Fruit fly (Drosophila melanogaster): ENCODE measurements around the gene dor.

dor gene

DNA sequence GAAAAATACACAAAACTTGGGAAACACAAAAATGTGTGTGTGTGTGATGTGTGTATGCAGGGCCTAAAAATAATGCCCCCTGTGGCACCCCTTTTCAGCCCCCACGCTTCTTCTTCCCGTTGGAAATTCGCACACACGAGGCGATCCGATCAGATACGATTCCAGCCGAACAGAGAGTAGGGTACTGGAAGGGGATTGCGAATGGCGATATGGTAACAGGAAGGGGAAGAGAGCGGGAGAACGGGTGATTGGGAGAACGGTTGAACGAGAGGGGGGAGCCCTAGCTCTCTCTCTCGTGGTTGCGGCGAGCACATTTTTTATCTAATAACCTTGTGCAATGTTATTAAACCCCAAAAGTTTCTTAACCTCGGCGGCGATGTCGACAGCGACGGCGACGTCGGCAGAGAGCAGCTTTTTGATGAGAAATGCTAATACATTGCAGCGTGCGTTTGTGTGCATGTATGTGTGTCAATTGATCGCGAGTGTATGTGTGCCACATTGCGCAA is 47.9 kb upstream of the dor start (continued):
- TF ChIP-seq CG6163 (GFP tag; IDR thresholded peaks at IDR 0.05) (no peak), fd59A (GFP tag; optimal IDR thresholded peaks at IDR 0.05) (no peak), Smox (GFP tag; optimal IDR thresholded peaks at IDR 0.05) (no peak), Eip75B (GFP tag; optimal IDR thresholded peaks at IDR 0.05) (peak; percentile 13), CG10669 (GFP tag; optimal IDR thresholded peaks at IDR 0.05) (no peak), esn (GFP tag; optimal IDR thresholded peaks at IDR 0.05) (no peak), acj6 (GFP tag; optimal IDR thresholded peaks at IDR 0.05) (no peak), CG6854 (GFP tag; optimal IDR thresholded peaks at IDR 0.05) (peak; percentile 27), Lpt (GFP tag; optimal IDR thresholded peaks at IDR 0.05) (no peak), Ets21C (GFP tag; optimal IDR thresholded peaks at IDR 0.05) (no peak), Eip93F (GFP tag; optimal IDR thresholded peaks at IDR 0.05) (peak; percentile 51), Sox14 (GFP tag; optimal IDR thresholded peaks at IDR 0.05) (peak; percentile 22)

DNA sequence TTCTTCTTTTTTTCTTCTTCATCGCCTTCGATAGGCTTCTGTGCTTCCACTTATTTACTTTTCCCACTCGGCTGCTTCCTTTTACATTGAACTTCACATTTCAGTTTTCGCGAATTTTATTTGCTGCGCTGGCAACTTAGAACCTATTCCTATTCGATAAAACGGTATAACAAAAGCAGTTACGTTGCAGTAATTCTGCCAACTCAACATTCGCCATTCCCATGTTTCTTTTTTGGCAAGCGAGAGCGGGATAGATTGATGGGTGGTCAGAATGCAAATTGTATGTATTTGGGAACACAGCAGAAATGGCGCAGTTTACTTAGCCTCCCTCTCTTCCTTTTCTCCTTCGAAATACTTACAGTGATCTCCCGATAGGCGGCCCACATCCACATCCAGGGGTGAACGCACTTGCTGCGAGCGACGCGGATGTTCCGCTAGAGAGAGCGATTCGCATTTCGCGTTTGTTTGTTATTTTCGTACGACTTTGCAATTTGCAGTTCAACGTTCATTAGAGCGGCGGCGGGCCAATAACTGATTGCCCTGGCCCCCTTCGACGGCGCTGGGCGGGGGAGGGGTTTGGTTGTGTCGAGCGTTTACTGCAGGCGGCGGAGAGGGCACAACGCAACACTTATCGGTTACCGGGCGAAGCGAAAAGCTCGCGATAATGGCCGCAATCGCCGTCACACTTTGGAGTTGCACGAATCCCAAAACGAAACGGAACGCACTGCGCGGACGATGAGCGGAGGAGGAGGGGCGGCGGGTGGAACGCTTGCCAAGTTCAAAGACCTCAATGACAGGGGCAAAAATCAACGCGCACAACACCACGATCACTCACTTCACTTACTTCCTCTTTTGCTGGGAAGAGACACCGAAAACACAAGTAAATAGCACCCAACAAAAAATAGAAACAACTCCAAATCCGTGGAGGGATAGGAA is 46.9 kb upstream of the dor start:
- TF ChIP-seq Blimp-1 (GFP tag; optimal IDR thresholded peaks at IDR 0.05): no peak
- peak; percentile 39 for TF ChIP-seq CG32006 (GFP tag; optimal IDR thresholded peaks at IDR 0.05)
- TF ChIP-seq Lpt (GFP tag; optimal IDR thresholded peaks at IDR 0.05): no peak
- TF ChIP-seq CG31627 (GFP tag; optimal IDR thresholded peaks at IDR 0.05): peak; percentile 44
- TF ChIP-seq Smox (GFP tag; optimal IDR thresholded peaks at IDR 0.05): peak; percentile 20
- TF ChIP-seq esn (GFP tag; optimal IDR thresholded peaks at IDR 0.05): peak; percentile 3
- peak; percentile 71 for TF ChIP-seq CG6163 (GFP tag; IDR thresholded peaks at IDR 0.05)
- TF ChIP-seq fkh (GFP tag; optimal IDR thresholded peaks at IDR 0.05): no peak
- TF ChIP-seq CG6854 (GFP tag; optimal IDR thresholded peaks at IDR 0.05): peak; percentile 8
- peak; percentile 53; the same call in 2 of the 3 replicates for TF ChIP-seq eg (GFP tag; IDR thresholded peaks at IDR 0.05)
- peak; percentile 9 for TF ChIP-seq cyc (GFP tag; optimal IDR thresholded peaks at IDR 0.05)
- peak; percentile 61 for TF ChIP-seq Sox14 (GFP tag; optimal IDR thresholded peaks at IDR 0.05)
- TF ChIP-seq acj6 (GFP tag; optimal IDR thresholded peaks at IDR 0.05): peak; percentile 12
- no peak for TF ChIP-seq Hr38 (GFP tag; optimal IDR thresholded peaks at IDR 0.05)
- TF ChIP-seq net (GFP tag; optimal IDR thresholded peaks at IDR 0.05): no peak
- peak; percentile 21 for TF ChIP-seq topi (GFP tag; optimal IDR thresholded peaks at IDR 0.05)
- TF ChIP-seq Hr4 (GFP tag; optimal IDR thresholded peaks at IDR 0.05): peak; percentile 40
- TF ChIP-seq Eip93F (GFP tag; optimal IDR thresholded peaks at IDR 0.05): peak; percentile 86
- TF ChIP-seq CG6276 (GFP tag; optimal IDR thresholded peaks at IDR 0.05): no peak
- peak in 1 of 2 experiments; percentile 1 for TF ChIP-seq salr (GFP tag; optimal IDR thresholded peaks at IDR 0.05)
- no peak for TF ChIP-seq CG3919 (GFP tag; optimal IDR thresholded peaks at IDR 0.05)
- TF ChIP-seq achi (GFP tag; optimal IDR thresholded peaks at IDR 0.05): no peak
- TF ChIP-seq vri (GFP tag; optimal IDR thresholded peaks at IDR 0.05): peak; percentile 90
- TF ChIP-seq OdsH (GFP tag; optimal IDR thresholded peaks at IDR 0.05): peak; percentile 0
- TF ChIP-seq Eip78C (GFP tag): peak; percentile 19
- peak; percentile 53 for TF ChIP-seq CG15336 (GFP tag; IDR thresholded peaks at IDR 0.05)
- TF ChIP-seq pdm3 (GFP tag; optimal IDR thresholded peaks at IDR 0.05): peak; percentile 40
- peak; percentile 49 for TF ChIP-seq Gug (GFP tag; IDR thresholded peaks at IDR 0.05)
- TF ChIP-seq CG11902 (GFP tag; optimal IDR thresholded peaks at IDR 0.05): peak; percentile 20
- TF ChIP-seq svp (GFP tag): peak; percentile 97
- peak; percentile 1 for TF ChIP-seq CG10669 (GFP tag; optimal IDR thresholded peaks at IDR 0.05)
- no peak for TF ChIP-seq dsx (GFP tag; optimal IDR thresholded peaks at IDR 0.05; ENCODE audit: poor library complexity, severe bottlenecking)
- TF ChIP-seq Hr39 (GFP tag; optimal IDR thresholded peaks at IDR 0.05): peak; percentile 16
- TF ChIP-seq CG34406 (GFP tag; optimal IDR thresholded peaks at IDR 0.05): peak; percentile 0
- no peak for TF ChIP-seq Ets96B (tag; optimal IDR thresholded peaks at IDR 0.05)
- peak; percentile 24 for TF ChIP-seq lz (GFP tag; optimal IDR thresholded peaks at IDR 0.05)
